Worm (Caenorhabditis elegans) whole organism, L4 larva: Measurements from ENCODE around the gene ceh-92.
A peak's percentile ranks its signal among the peaks of the same experiment; 100 is the strongest.

Experiments used
- D1046.2 ChIP-seq: fragments of 200-800 bp; sonication (Bioruptor generic); IDR thresholded peaks from 2 replicates; pipeline ENCODE4 v1.3.6; 2022; ENCODE audit warnings: missing genetic modification characterization, missing compliant biosample characterization
- F37D6.2 ChIP-seq: sonication (generic microtip); optimal IDR thresholded peaks from 2 replicates; lab custom pipeline; 2016; ENCODE audit warnings: mild to moderate bottlenecking, missing genetic modification characterization, missing compliant biosample characterization
- F49E8.2 ChIP-seq: sonication (generic microtip); optimal IDR thresholded peaks from 2 replicates; lab custom pipeline; 2016; ENCODE audit warnings: missing compliant biosample characterization, mild to moderate bottlenecking, missing genetic modification characterization, borderline replicate concordance
- Y48G9A.11 ChIP-seq: fragments of 200-800 bp; sonication (Bioruptor generic); IDR thresholded peaks from 2 replicates; pipeline ENCODE4 v1.3.6; 2022; ENCODE audit warnings: missing genetic modification reagents, missing genetic modification characterization, missing compliant biosample characterization
- aha-1 ChIP-seq: fragments of 150-350 bp; peaks from one replicate; lab custom pipeline; 2014; ENCODE audit warnings: missing biosample characterization, missing genetic modification characterization
- arid-1 ChIP-seq: fragments of 200-800 bp; sonication (Bioruptor generic); conservative IDR thresholded peaks from 2 replicates; pipeline ENCODE4 v1.3.6; 2022; ENCODE audit warnings: missing genetic modification reagents, missing genetic modification characterization, missing compliant biosample characterization
- cey-2 ChIP-seq: sonication (generic microtip); optimal IDR thresholded peaks from 3 replicates; lab custom pipeline; 2017; ENCODE audit warnings: missing genetic modification characterization, mild to moderate bottlenecking, missing compliant biosample characterization, antibody characterized with exemption, borderline replicate concordance; ENCODE audit not compliant: insufficient read depth
- daf-16 ChIP-seq, 3 experiments: sonication (generic microtip); optimal IDR thresholded peaks; 2 replicates each; lab custom pipeline; 2016 to 2017; ENCODE audit warnings: missing genetic modification characterization in 3 of 3, missing genetic modification reagents in 3 of 3, mild to moderate bottlenecking in 2 of 3, missing compliant biosample characterization in 2 of 3, missing biosample characterization in 1 of 3, moderate library complexity in 1 of 3
- daf-19 ChIP-seq: fragments of 200-800 bp; sonication (Bioruptor generic); conservative IDR thresholded peaks from 2 replicates; pipeline ENCODE4 v1.3.6; 2022; ENCODE audit warnings: missing genetic modification characterization, missing compliant biosample characterization
- daf-8 ChIP-seq: fragments of 200-800 bp; sonication (Bioruptor generic); IDR thresholded peaks from 2 replicates; pipeline ENCODE4 v1.3.6; 2022; ENCODE audit warnings: missing genetic modification characterization, missing compliant biosample characterization
- dpl-1 ChIP-seq: fragments of 150-350 bp; optimal IDR thresholded peaks from 2 replicates; lab custom pipeline; 2014; ENCODE audit warnings: missing biosample characterization, missing genetic modification reagents, missing genetic modification characterization
- duxl-1 ChIP-seq: sonication (generic microtip); optimal IDR thresholded peaks from 2 replicates; lab custom pipeline; 2016; ENCODE audit warnings: mild to moderate bottlenecking, missing genetic modification characterization, moderate library complexity, missing compliant biosample characterization; ENCODE audit not compliant: poor library complexity
- dve-1 ChIP-seq: sonication (generic microtip); optimal IDR thresholded peaks from 2 replicates; lab custom pipeline; 2017; ENCODE audit warnings: antibody characterized with exemption, mild to moderate bottlenecking, missing genetic modification characterization, missing compliant biosample characterization; ENCODE audit not compliant: insufficient read depth
- egl-43 ChIP-seq: fragments of 200-800 bp; sonication (Bioruptor generic); IDR thresholded peaks from 2 replicates; pipeline ENCODE4 v1.3.6; 2022; ENCODE audit warnings: missing genetic modification reagents, missing genetic modification characterization, missing compliant biosample characterization
- fkh-10 ChIP-seq: fragments of 150-350 bp; optimal IDR thresholded peaks from 2 replicates; lab custom pipeline; 2014; ENCODE audit warnings: missing biosample characterization, missing genetic modification reagents, missing genetic modification characterization
- hlh-30 ChIP-seq: sonication (generic microtip); optimal IDR thresholded peaks from 2 replicates; lab custom pipeline; 2017; ENCODE audit warnings: antibody characterized with exemption, mild to moderate bottlenecking, missing genetic modification characterization, missing compliant biosample characterization; ENCODE audit not compliant: insufficient read depth
- lim-7 ChIP-seq: fragments of 200-800 bp; sonication (Bioruptor generic); IDR thresholded peaks from 2 replicates; pipeline ENCODE4 v1.3.6; 2022; ENCODE audit warnings: missing genetic modification characterization, missing compliant biosample characterization
- lin-1 ChIP-seq: fragments of 200-800 bp; sonication (Bioruptor generic); IDR thresholded peaks from 2 replicates; pipeline ENCODE4 v1.3.6; 2022; ENCODE audit warnings: missing genetic modification reagents, missing genetic modification characterization, missing compliant biosample characterization
- lin-29 ChIP-seq: fragments of 200-800 bp; sonication (Bioruptor generic); IDR thresholded peaks from 2 replicates; pipeline ENCODE4 v1.3.6; 2022; ENCODE audit warnings: missing genetic modification reagents, missing genetic modification characterization, missing compliant biosample characterization
- lin-38 ChIP-seq: fragments of 200-800 bp; sonication (Bioruptor generic); IDR thresholded peaks from 2 replicates; pipeline ENCODE4 v1.3.6; 2022; ENCODE audit warnings: missing genetic modification reagents, missing genetic modification characterization, missing compliant biosample characterization
- mxl-3 ChIP-seq: fragments of 200-800 bp; sonication (Bioruptor generic); optimal IDR thresholded peaks from 2 replicates; lab custom pipeline; 2018; ENCODE audit warnings: mild to moderate bottlenecking, missing genetic modification characterization, missing compliant biosample characterization
- nhr-111 ChIP-seq: fragments of 200-800 bp; sonication (Bioruptor generic); optimal IDR thresholded peaks from 2 replicates; lab custom pipeline; 2018; ENCODE audit warnings: mild to moderate bottlenecking, missing genetic modification characterization, missing compliant biosample characterization
- nhr-237 ChIP-seq: sonication (generic microtip); optimal IDR thresholded peaks from 2 replicates; lab custom pipeline; 2017; ENCODE audit warnings: missing biosample characterization, missing genetic modification characterization
- nhr-25 ChIP-seq: sonication (generic microtip); optimal IDR thresholded peaks from 2 replicates; lab custom pipeline; 2017; ENCODE audit warnings: missing genetic modification characterization, mild to moderate bottlenecking, missing compliant biosample characterization, antibody characterized with exemption, moderate library complexity, borderline replicate concordance; ENCODE audit not compliant: insufficient read depth
- nhr-28 ChIP-seq: fragments of 150-350 bp; optimal IDR thresholded peaks from 2 replicates; lab custom pipeline; 2014; ENCODE audit warnings: missing biosample characterization, missing genetic modification characterization
- nhr-48 ChIP-seq: sonication (generic microtip); optimal IDR thresholded peaks from 2 replicates; lab custom pipeline; 2016; ENCODE audit warnings: mild to moderate bottlenecking, missing genetic modification characterization, missing compliant biosample characterization
- pqm-1 ChIP-seq: sonication (generic microtip); optimal IDR thresholded peaks from 2 replicates; lab custom pipeline; 2017; ENCODE audit warnings: missing biosample characterization, missing genetic modification characterization
- saeg-2 ChIP-seq: fragments of 200-800 bp; sonication (Bioruptor generic); IDR thresholded peaks from 2 replicates; pipeline ENCODE4 v1.3.6; 2022; ENCODE audit warnings: missing genetic modification reagents, missing genetic modification characterization, missing compliant biosample characterization
- set-16 ChIP-seq: fragments of 200-800 bp; sonication (Bioruptor generic); IDR thresholded peaks from 2 replicates; pipeline ENCODE4 v1.3.6; 2022; ENCODE audit warnings: missing genetic modification reagents, missing genetic modification characterization, missing compliant biosample characterization
- skn-1 ChIP-seq: fragments of 150-350 bp; optimal IDR thresholded peaks from 2 replicates; lab custom pipeline; 2014; ENCODE audit warnings: missing biosample characterization, missing genetic modification characterization
- unc-130 ChIP-seq: sonication (generic microtip); optimal IDR thresholded peaks from 2 replicates; lab custom pipeline; 2016; ENCODE audit warnings: missing genetic modification reagents, missing genetic modification characterization, missing compliant biosample characterization
- unc-62 ChIP-seq, 3 experiments: fragments of 150-350 bp in 1 of 3; sonication (generic microtip); optimal IDR thresholded peaks in 2 of 3; peaks in 1 of 3; 1 replicate in 1 of 3; 2 replicates in 2 of 3; lab custom pipeline; 2014 to 2017; ENCODE audit warnings: missing biosample characterization in 3 of 3, missing genetic modification characterization in 3 of 3, missing genetic modification reagents in 3 of 3, missing genotype in 1 of 3
- zfp-3 ChIP-seq: fragments of 200-800 bp; sonication (Bioruptor generic); conservative IDR thresholded peaks from 2 replicates; pipeline ENCODE4 v1.3.6; 2022; ENCODE audit warnings: missing genetic modification reagents, missing genetic modification characterization, missing compliant biosample characterization
- ztf-11 ChIP-seq: fragments of 150-350 bp; optimal IDR thresholded peaks from 2 replicates; lab custom pipeline; 2014; ENCODE audit warnings: missing biosample characterization, missing genetic modification characterization

The ceh-92 gene

DNA sequence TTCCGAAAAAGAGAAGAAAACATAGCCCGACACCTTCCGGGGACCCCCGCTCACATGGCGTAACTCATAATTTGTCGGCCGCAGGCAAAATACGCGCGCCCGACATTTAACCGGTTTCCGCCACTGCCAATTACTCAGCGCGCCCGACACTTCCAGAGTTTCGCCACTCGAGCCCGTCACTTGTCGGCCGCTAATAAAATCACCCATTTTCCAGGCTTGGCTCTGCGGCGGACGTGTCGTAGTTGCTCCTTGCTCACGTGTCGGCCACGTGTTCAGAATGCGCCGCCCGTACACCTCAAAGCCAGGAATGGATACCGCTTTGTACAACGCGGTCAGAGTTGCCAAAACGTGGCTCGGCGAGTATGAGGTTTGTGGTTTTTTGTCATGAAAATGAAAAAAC lies 46.2 kb downstream of the ceh-92 start:
- TF ChIP-seq lim-7 (GFP tag; lab: Robert Waterston, UW) = no peak
- TF ChIP-seq set-16 (GFP tag; lab: Robert Waterston, UW) = peak; percentile 68
- TF ChIP-seq aha-1 (tag; lab: Kevin White, UChicago) = no peak
- TF ChIP-seq nhr-111 = no peak
- peak; percentile 56 for TF ChIP-seq mxl-3
- TF ChIP-seq duxl-1 (tag; lab: Kevin White, UChicago) = peak; percentile 24
- TF ChIP-seq daf-8 (GFP tag; lab: Robert Waterston, UW) = no peak
- TF ChIP-seq lin-29 = 0 out of 2 replicates have a peak, but pooled peaks have one; percentile 22
- TF ChIP-seq hlh-30 (tag; lab: Kevin White, UChicago) = no peak
- peak; percentile 58; the same call in 1 of the 2 replicates for TF ChIP-seq egl-43 (GFP tag; lab: Robert Waterston, UW)
- TF ChIP-seq, all 104 proteins: peak for 5

DNA sequence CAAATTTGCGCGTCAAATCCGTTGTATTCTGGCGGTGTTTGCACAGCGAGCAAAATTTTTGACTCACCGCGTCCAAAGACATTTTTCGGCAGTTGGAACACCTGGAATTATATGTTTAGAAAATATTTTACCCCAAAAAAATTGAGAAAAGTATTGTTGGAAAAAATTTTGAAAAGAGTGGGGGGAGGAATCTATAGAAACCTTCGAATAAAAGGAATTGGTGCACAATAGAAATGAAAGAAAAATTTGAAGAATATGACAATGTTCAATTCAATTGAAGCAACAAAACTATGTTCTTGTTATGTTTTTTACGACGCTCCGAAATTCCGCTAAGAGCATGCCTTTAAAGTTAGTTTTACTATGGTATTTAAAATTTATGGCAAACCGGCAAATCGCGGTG lies 48.0 kb downstream of the ceh-92 start, which contains the start of gene Y66A7A.7:
Gene Y66A7A.7, minus strand, starts transcription at position 101 of the 400 bp plus-strand sequence.
- TF ChIP-seq D1046.2 (GFP tag; lab: Robert Waterston, UW) = no peak
- no peak for TF ChIP-seq dpl-1 (GFP tag; lab: Kevin White, UChicago)
- no peak for TF ChIP-seq ztf-11 (tag; lab: Kevin White, UChicago)
- TF ChIP-seq nhr-25 (tag; lab: Kevin White, UChicago) = no peak
- no peak for TF ChIP-seq set-16 (GFP tag; lab: Robert Waterston, UW)
- TF ChIP-seq egl-43 (GFP tag; lab: Robert Waterston, UW) = no peak
- TF ChIP-seq lin-38 (GFP tag; lab: Robert Waterston, UW) = no peak
- no peak for TF ChIP-seq zfp-3
- TF ChIP-seq, all 104 proteins: peak for 0

DNA sequence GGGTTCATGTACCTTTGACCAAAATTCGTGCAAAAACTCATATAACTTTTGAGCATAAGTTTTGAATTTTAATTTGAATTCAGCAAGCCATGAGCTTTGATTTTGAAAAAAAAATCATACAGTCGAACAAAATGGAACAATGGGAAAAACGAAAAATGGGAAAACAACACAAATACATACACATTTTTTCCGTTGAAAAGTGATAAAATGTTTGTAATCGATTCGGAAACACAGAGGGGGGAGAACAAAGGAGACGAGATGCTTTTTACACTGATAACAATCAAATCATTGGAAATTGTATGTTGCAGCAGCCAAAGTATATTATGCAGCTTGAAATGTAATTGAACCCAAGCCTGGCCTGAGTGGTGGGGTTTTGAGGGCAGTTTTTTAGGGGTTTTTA lies 49.7 kb downstream of the ceh-92 start:
- TF ChIP-seq pqm-1 (tag; lab: Kevin White, UChicago) = peak; percentile 35
- peak in 1 of 2 experiments; percentile 58 for TF ChIP-seq unc-62 (GFP tag; optimal IDR thresholded peaks at IDR 0.05 in 1 of 2; lab: Kevin White, UChicago)
- no peak for TF ChIP-seq unc-62 (tag; optimal IDR thresholded peaks at IDR 0.05; lab: Kevin White, UChicago)
- TF ChIP-seq dve-1 (tag; lab: Kevin White, UChicago) = peak; percentile 15
- no peak for TF ChIP-seq fkh-10
- TF ChIP-seq nhr-28 (tag; lab: Kevin White, UChicago) = peak; percentile 25
- TF ChIP-seq daf-19 (GFP tag; lab: Robert Waterston, UW) = no peak
- TF ChIP-seq F49E8.2 = no peak
- no peak for TF ChIP-seq daf-16 (GFP tag; optimal IDR thresholded peaks at IDR 0.05; lab: Kevin White, UChicago)
- peak; percentile 35 for TF ChIP-seq daf-16 (tag; optimal IDR thresholded peaks at IDR 0.05; lab: Kevin White, UChicago)

DNA sequence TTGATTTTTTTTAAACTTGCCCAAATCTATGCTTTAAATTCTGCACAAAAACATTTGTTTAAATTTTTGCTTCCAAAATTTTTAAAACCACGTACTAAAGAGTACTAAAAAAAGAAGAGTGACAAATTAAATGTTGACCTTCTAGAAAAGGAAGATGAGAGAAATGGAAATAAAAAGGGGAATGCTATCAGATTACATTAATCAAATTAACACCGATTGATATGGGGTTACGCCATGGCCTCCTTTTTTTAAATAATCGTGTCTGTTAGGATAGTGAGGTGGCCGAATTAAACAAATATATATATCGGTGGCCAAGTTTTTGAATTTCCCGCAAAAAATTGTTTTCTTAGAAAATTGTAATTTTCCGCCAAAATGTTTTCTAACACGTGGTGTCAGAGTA lies 51.0 kb downstream of the ceh-92 start:
- TF ChIP-seq zfp-3 = no peak
- TF ChIP-seq arid-1 (GFP tag; lab: Robert Waterston, UW) = no peak
- no peak for TF ChIP-seq lin-1 (GFP tag; lab: Robert Waterston, UW)
- no peak for TF ChIP-seq cey-2
- TF ChIP-seq saeg-2 (GFP tag; lab: Robert Waterston, UW) = no peak
- no peak for TF ChIP-seq nhr-48 (tag; lab: Kevin White, UChicago)
- no peak for TF ChIP-seq skn-1 (tag; lab: Kevin White, UChicago)
- TF ChIP-seq nhr-111 = no peak
- no peak for TF ChIP-seq F37D6.2
- TF ChIP-seq lin-29 = no peak
- no peak for TF ChIP-seq nhr-237 (tag; lab: Kevin White, UChicago)
- no peak for TF ChIP-seq Y48G9A.11 (GFP tag; lab: Robert Waterston, UW)
- TF ChIP-seq unc-130 (GFP tag; lab: Kevin White, UChicago) = no peak
- no peak for TF ChIP-seq dve-1 (tag; lab: Kevin White, UChicago)
